Worm (Caenorhabditis elegans) whole organism, L1 larva: Measurements from ENCODE around the gene gphr-2.
A peak's percentile ranks its signal among the peaks of the same experiment; 100 is the strongest.

Experiments used
- C04F5.9 ChIP-seq: sonication (generic microtip); optimal IDR thresholded peaks from 2 replicates; lab custom pipeline; 2016; ENCODE audit warnings: missing genetic modification characterization, missing compliant biosample characterization
- Y116A8C.19 ChIP-seq: sonication (generic microtip); optimal IDR thresholded peaks from 2 replicates; lab custom pipeline; 2016; ENCODE audit warnings: missing compliant biosample characterization, missing genetic modification characterization, borderline replicate concordance
- alr-1 ChIP-seq: fragments of 200-800 bp; sonication (Bioruptor generic); optimal IDR thresholded peaks from 2 replicates; lab custom pipeline; 2018; ENCODE audit warnings: borderline replicate concordance, mild to moderate bottlenecking, missing genetic modification characterization, missing compliant biosample characterization
- blmp-1 ChIP-seq: fragments of 150-350 bp; optimal IDR thresholded peaks from 2 replicates; lab custom pipeline; 2014; ENCODE audit warnings: missing biosample characterization, missing genetic modification characterization
- ceh-63 ChIP-seq: fragments of 200-800 bp; sonication (Bioruptor generic); optimal IDR thresholded peaks from 2 replicates; lab custom pipeline; 2018; ENCODE audit warnings: mild to moderate bottlenecking, missing genetic modification characterization, missing compliant biosample characterization
- ceh-8 ChIP-seq: fragments of 200-800 bp; sonication (Bioruptor generic); optimal IDR thresholded peaks from 2 replicates; lab custom pipeline; 2018; ENCODE audit warnings: mild to moderate bottlenecking, missing genetic modification characterization, moderate library complexity, missing compliant biosample characterization
- ceh-82 ChIP-seq, 3 experiments: fragments of 150-350 bp in 1 of 3; sonication (generic microtip) in 2 of 3; optimal IDR thresholded peaks; 2 replicates each; lab custom pipeline; 2014 to 2017; ENCODE audit warnings: missing biosample characterization in 3 of 3, missing genetic modification characterization in 3 of 3
- ceh-90 ChIP-seq: sonication (generic microtip); optimal IDR thresholded peaks from 2 replicates; lab custom pipeline; 2016; ENCODE audit warnings: missing genetic modification characterization, missing compliant biosample characterization
- dsc-1 ChIP-seq: sonication (generic microtip); optimal IDR thresholded peaks from 2 replicates; lab custom pipeline; 2016; ENCODE audit warnings: mild to moderate bottlenecking, missing genetic modification characterization, missing compliant biosample characterization
- efl-1 ChIP-seq, 4 experiments: fragments of 150-350 bp; optimal IDR thresholded peaks in 3 of 4; peaks in 1 of 4; 1 replicate in 1 of 4; 2 replicates in 3 of 4; lab custom pipeline; 2014; ENCODE audit warnings: missing biosample characterization in 2 of 4, missing genetic modification characterization in 2 of 4, missing genetic modification reagents in 2 of 4
- efl-3 ChIP-seq: fragments of 200-800 bp; sonication (Bioruptor generic); optimal IDR thresholded peaks from 2 replicates; lab custom pipeline; 2018; ENCODE audit warnings: mild to moderate bottlenecking, missing genetic modification characterization, missing compliant biosample characterization
- elt-3 ChIP-seq, 6 experiments: fragments of 150-350 bp in 1 of 6; sonication (generic microtip); optimal IDR thresholded peaks; 2 replicates each; lab custom pipeline; 2017 to 2018; ENCODE audit warnings: missing biosample characterization in 6 of 6, missing genetic modification characterization in 6 of 6, inconsistent platforms in 1 of 6
- fos-1 ChIP-seq: fragments of 150-350 bp; optimal IDR thresholded peaks from 2 replicates; lab custom pipeline; 2014; ENCODE audit warnings: missing biosample characterization, missing genetic modification characterization
- grh-1 ChIP-seq: fragments of 200-800 bp; sonication (Bioruptor generic); IDR thresholded peaks from 2 replicates; pipeline ENCODE4 v1.3.6; 2022; ENCODE audit warnings: missing genetic modification reagents, missing genetic modification characterization, missing compliant biosample characterization
- isw-1 ChIP-seq: fragments of 200-800 bp; sonication (Bioruptor generic); IDR thresholded peaks from 2 replicates; pipeline ENCODE4 v1.3.6; 2022; ENCODE audit warnings: missing genetic modification characterization, missing compliant biosample characterization
- lin-14 ChIP-seq: fragments of 200-800 bp; sonication (Bioruptor generic); optimal IDR thresholded peaks from 2 replicates; lab custom pipeline; 2018; ENCODE audit warnings: mild to moderate bottlenecking, missing genetic modification characterization, moderate library complexity, missing compliant biosample characterization
- lin-15B ChIP-seq: fragments of 150-350 bp; sonication (generic microtip); optimal IDR thresholded peaks from 3 replicates; lab custom pipeline; 2014; ENCODE audit warnings: missing biosample characterization, missing genetic modification characterization
- lin-35 ChIP-seq, 2 experiments: fragments of 150-350 bp; optimal IDR thresholded peaks; 2 replicates each; lab custom pipeline; 2014; ENCODE audit warnings: missing biosample characterization in 2 of 2, missing genetic modification characterization in 2 of 2, missing genetic modification reagents in 2 of 2
- lin-39 ChIP-seq: fragments of 150-350 bp; optimal IDR thresholded peaks from 2 replicates; lab custom pipeline; 2014; ENCODE audit warnings: missing biosample characterization, missing genetic modification reagents, missing genetic modification characterization
- lir-3 ChIP-seq: sonication (generic microtip); optimal IDR thresholded peaks from 2 replicates; lab custom pipeline; 2016; ENCODE audit warnings: mild to moderate bottlenecking, missing genetic modification characterization, moderate library complexity, missing compliant biosample characterization; ENCODE audit not compliant: poor library complexity
- mef-2 ChIP-seq: fragments of 150-350 bp; optimal IDR thresholded peaks from 2 replicates; lab custom pipeline; 2014; ENCODE audit warnings: missing biosample characterization, missing genetic modification characterization
- mep-1 ChIP-seq: fragments of 150-350 bp; optimal IDR thresholded peaks from 2 replicates; lab custom pipeline; 2014; ENCODE audit warnings: missing biosample characterization, missing genetic modification characterization
- nhr-19 ChIP-seq: fragments of 200-800 bp; sonication (Bioruptor generic); conservative IDR thresholded peaks from 2 replicates; pipeline ENCODE4 v1.3.6; 2022; ENCODE audit warnings: missing genetic modification characterization, missing compliant biosample characterization
- nhr-20 ChIP-seq: sonication (generic microtip); optimal IDR thresholded peaks from 2 replicates; lab custom pipeline; 2016; ENCODE audit warnings: mild to moderate bottlenecking, missing genetic modification characterization, missing compliant biosample characterization
- nhr-237 ChIP-seq: fragments of 150-350 bp; optimal IDR thresholded peaks from 2 replicates; lab custom pipeline; 2014; ENCODE audit warnings: missing biosample characterization, missing genetic modification characterization
- nhr-47 ChIP-seq: sonication (generic microtip); optimal IDR thresholded peaks from 2 replicates; lab custom pipeline; 2016; ENCODE audit warnings: mild to moderate bottlenecking, missing genetic modification characterization, moderate library complexity, missing compliant biosample characterization
- nhr-71 ChIP-seq: sonication (generic microtip); optimal IDR thresholded peaks from 2 replicates; lab custom pipeline; 2016; ENCODE audit warnings: mild to moderate bottlenecking, missing genetic modification characterization, moderate library complexity, missing compliant biosample characterization
- nhr-84 ChIP-seq: sonication (generic microtip); optimal IDR thresholded peaks from 2 replicates; lab custom pipeline; 2017; ENCODE audit warnings: missing biosample characterization, missing genetic modification characterization
- nhr-90 ChIP-seq: sonication (generic microtip); optimal IDR thresholded peaks from 2 replicates; lab custom pipeline; 2016; ENCODE audit warnings: mild to moderate bottlenecking, missing genetic modification characterization, missing compliant biosample characterization; ENCODE audit not compliant: poor library complexity
- pax-3 ChIP-seq: fragments of 200-800 bp; sonication (Bioruptor generic); optimal IDR thresholded peaks from 2 replicates; lab custom pipeline; 2018; ENCODE audit warnings: mild to moderate bottlenecking, missing genetic modification characterization, moderate library complexity, missing compliant biosample characterization
- pqm-1 ChIP-seq: sonication (generic microtip); optimal IDR thresholded peaks from 3 replicates; lab custom pipeline; 2017; ENCODE audit warnings: missing biosample characterization, missing genetic modification characterization
- rnt-1 ChIP-seq: sonication (generic microtip); optimal IDR thresholded peaks from 2 replicates; lab custom pipeline; 2016; ENCODE audit warnings: mild to moderate bottlenecking, missing genetic modification characterization, moderate library complexity, missing compliant biosample characterization
- skn-1 ChIP-seq: fragments of 150-350 bp; optimal IDR thresholded peaks from 2 replicates; lab custom pipeline; 2014; ENCODE audit warnings: missing biosample characterization, missing genetic modification characterization
- snu-23 ChIP-seq: sonication (generic microtip); optimal IDR thresholded peaks from 2 replicates; lab custom pipeline; 2016; ENCODE audit warnings: missing genetic modification characterization, missing compliant biosample characterization
- sox-4 ChIP-seq: sonication (generic microtip); optimal IDR thresholded peaks from 2 replicates; lab custom pipeline; 2016; ENCODE audit warnings: missing genetic modification characterization, missing compliant biosample characterization
- sup-37 ChIP-seq: fragments of 200-800 bp; sonication (Bioruptor generic); optimal IDR thresholded peaks from 2 replicates; lab custom pipeline; 2018; ENCODE audit warnings: mild to moderate bottlenecking, missing genetic modification characterization, missing compliant biosample characterization
- swsn-7 ChIP-seq: sonication (generic microtip); optimal IDR thresholded peaks from 2 replicates; lab custom pipeline; 2016; ENCODE audit warnings: missing genetic modification characterization, missing compliant biosample characterization
- tbx-2 ChIP-seq: sonication (generic microtip); optimal IDR thresholded peaks from 2 replicates; lab custom pipeline; 2016; ENCODE audit warnings: missing genetic modification characterization, missing compliant biosample characterization
- unc-30 ChIP-seq: sonication (generic microtip); optimal IDR thresholded peaks from 2 replicates; lab custom pipeline; 2017; ENCODE audit warnings: missing biosample characterization, missing genetic modification characterization
- unc-98 ChIP-seq: fragments of 200-800 bp; sonication (Bioruptor generic); IDR thresholded peaks from 2 replicates; pipeline ENCODE4 v1.3.6; 2022; ENCODE audit warnings: missing genetic modification characterization, missing compliant biosample characterization
- zag-1 ChIP-seq: fragments of 150-350 bp; optimal IDR thresholded peaks from 2 replicates; lab custom pipeline; 2014; ENCODE audit warnings: missing biosample characterization, missing genetic modification characterization
- zip-4 ChIP-seq: fragments of 200-800 bp; sonication (Bioruptor generic); optimal IDR thresholded peaks from 2 replicates; lab custom pipeline; 2018; ENCODE audit warnings: mild to moderate bottlenecking, missing genetic modification characterization, moderate library complexity, missing compliant biosample characterization
- ztf-11 ChIP-seq, 2 experiments: sonication (generic microtip); optimal IDR thresholded peaks; 2 replicates each; lab custom pipeline; 2016 to 2017; ENCODE audit warnings: missing genetic modification characterization in 2 of 2, missing biosample characterization in 1 of 2, missing compliant biosample characterization in 1 of 2

The gphr-2 gene

DNA sequence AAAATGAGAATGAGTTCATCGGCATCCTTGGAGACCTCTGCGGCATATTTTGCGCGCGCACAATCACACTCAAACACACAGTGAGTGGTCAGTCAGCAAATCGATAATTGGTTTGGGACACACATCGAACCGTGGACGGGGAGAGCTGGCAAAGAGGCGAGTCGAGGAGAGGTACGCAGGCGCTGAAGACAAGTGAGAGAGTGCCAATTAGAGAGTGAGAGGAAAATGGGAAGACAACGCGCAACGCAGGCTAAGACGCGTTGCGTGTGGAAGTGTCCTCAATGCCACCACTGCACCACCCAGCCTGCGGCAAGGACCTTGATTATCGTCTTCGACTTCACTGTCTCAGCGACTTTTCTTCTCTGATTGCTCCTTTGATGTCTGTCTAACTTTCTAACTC, 10.4 kb downstream of the gphr-2 start (continued):
- TF ChIP-seq mep-1 (tag; lab: Kevin White, UChicago) (peak; percentile 77), zag-1 (tag; lab: Kevin White, UChicago) (no peak), nhr-71 (tag; lab: Kevin White, UChicago) (peak; percentile 88), nhr-237 (no peak), blmp-1 (tag; lab: Kevin White, UChicago) (no peak), mef-2 (no peak), C04F5.9 (tag; lab: Kevin White, UChicago) (peak; percentile 16), nhr-84 (tag; lab: Kevin White, UChicago) (no peak), ceh-90 (no peak), swsn-7 (tag; lab: Kevin White, UChicago) (peak; percentile 75), pqm-1 (tag; lab: Kevin White, UChicago) (no peak), ztf-11 (tag; optimal IDR thresholded peaks at IDR 0.05; lab: Kevin White, UChicago) (peak in 1 of 2 experiments; percentile 59), unc-30 (no peak), lin-14 (GFP tag; lab: Kevin White, UChicago) (peak; percentile 92), nhr-19 (GFP tag; lab: Robert Waterston, UW) (peak; percentile 75), rnt-1 (peak; percentile 79), nhr-47 (tag; lab: Kevin White, UChicago) (peak; percentile 74), pax-3 (no peak), lir-3 (tag; lab: Kevin White, UChicago) (no peak), elt-3 (tag; optimal IDR thresholded peaks at IDR 0.05; lab: Kevin White, UChicago) (no peak), fos-1 (tag; lab: Kevin White, UChicago) (peak; percentile 56), alr-1 (tag; lab: Kevin White, UChicago) (no peak), isw-1 (peak; percentile 41), sup-37 (GFP tag; lab: Kevin White, UChicago) (no peak), tbx-2 (peak; percentile 76), nhr-90 (tag; lab: Kevin White, UChicago) (peak; percentile 52), Y116A8C.19 (tag; lab: Kevin White, UChicago) (no peak), ceh-8 (peak; percentile 54), unc-98 (GFP tag; lab: Robert Waterston, UW) (peak; percentile 13; the same call in 1 of the 2 replicates), zip-4 (GFP tag; lab: Kevin White, UChicago) (no peak), nhr-20 (tag; lab: Kevin White, UChicago) (peak; percentile 77), grh-1 (0 out of 2 replicates have a peak, but pooled peaks have one; percentile 28), dsc-1 (tag; lab: Kevin White, UChicago) (peak; percentile 73)

ce11 chrX:14296559-14296958, 11.0 kb downstream of the gphr-2 start, which contains the start of gene madd-3:
Gene madd-3 (minus strand): TSS chrX:14296659.
- TF ChIP-seq skn-1 (tag; lab: Kevin White, UChicago) (no peak), swsn-7 (tag; lab: Kevin White, UChicago) (no peak), efl-3 (GFP tag; lab: Kevin White, UChicago) (no peak), lin-35 (GFP tag; optimal IDR thresholded peaks at IDR 0.05; lab: Kevin White, UChicago) (no peak), sox-4 (tag; lab: Kevin White, UChicago) (no peak), efl-1 (optimal IDR thresholded peaks at IDR 0.05; lab: Kevin White, UChicago) (no peak), efl-1 (GFP tag; optimal IDR thresholded peaks at IDR 0.05 in 1 of 2; lab: Kevin White, UChicago) (no peak), ceh-63 (GFP tag; lab: Kevin White, UChicago) (no peak), lin-15B (tag; lab: Kevin White, UChicago) (no peak), isw-1 (no peak), fos-1 (tag; lab: Kevin White, UChicago) (no peak), tbx-2 (no peak), rnt-1 (no peak), snu-23 (GFP tag; lab: Kevin White, UChicago) (no peak), ztf-11 (tag; optimal IDR thresholded peaks at IDR 0.05; lab: Kevin White, UChicago) (no peak), lin-39 (no peak), ceh-82 (tag; optimal IDR thresholded peaks at IDR 0.05; lab: Kevin White, UChicago) (no peak), zag-1 (tag; lab: Kevin White, UChicago) (no peak), nhr-20 (tag; lab: Kevin White, UChicago) (no peak)
